Fruit fly (Drosophila melanogaster): Measurements from ENCODE around the gene Adh.

DNA sequence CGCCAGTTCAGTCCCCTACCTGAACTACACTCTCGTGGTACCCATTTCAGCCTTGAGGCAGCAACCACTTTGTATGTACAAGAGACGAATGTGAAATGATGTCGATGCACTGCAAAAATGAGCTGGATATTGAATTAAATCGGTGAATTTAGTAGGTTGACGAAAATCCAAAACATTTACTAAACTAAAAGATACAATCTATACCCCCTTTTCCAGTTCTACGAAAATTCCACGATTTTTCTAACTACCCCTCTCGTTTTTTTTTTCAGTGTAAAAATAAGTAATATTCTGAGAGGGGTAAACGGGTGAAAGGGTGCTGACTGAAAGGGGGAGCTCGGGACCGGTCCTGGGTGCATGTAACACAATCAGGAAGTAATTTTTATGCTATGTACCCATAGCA, 6.8 kb downstream of the Adh start:
- TF ChIP-seq OdsH (GFP tag; optimal IDR thresholded peaks at IDR 0.05) (peak; percentile 94), Gug (GFP tag; IDR thresholded peaks at IDR 0.05) (peak; percentile 86), Blimp-1 (GFP tag; optimal IDR thresholded peaks at IDR 0.05) (peak; percentile 16), Hr39 (GFP tag; optimal IDR thresholded peaks at IDR 0.05) (peak; percentile 88), spab (GFP tag; optimal IDR thresholded peaks at IDR 0.05) (peak; percentile 94), acj6 (GFP tag; optimal IDR thresholded peaks at IDR 0.05) (peak; percentile 91), Hr38 (GFP tag; optimal IDR thresholded peaks at IDR 0.05) (no peak), CG8119 (GFP tag; IDR thresholded peaks at IDR 0.05) (peak; percentile 87), Eip75B (GFP tag; optimal IDR thresholded peaks at IDR 0.05) (peak; percentile 97), esn (GFP tag; optimal IDR thresholded peaks at IDR 0.05) (peak; percentile 87), CG11902 (GFP tag; optimal IDR thresholded peaks at IDR 0.05) (peak; percentile 88)
